Worm (Caenorhabditis elegans) whole organism, early embryonic: ENCODE measurements around the gene C13C4.6.

Source experiments
- B0310.2 ChIP-seq: sonication (generic microtip); optimal IDR thresholded peaks from 2 replicates; lab custom pipeline; 2016; ENCODE audit warnings: mild to moderate bottlenecking, missing genetic modification characterization, missing compliant biosample characterization
- ama-1 ChIP-seq: fragments of 150-350 bp; optimal IDR thresholded peaks from 2 replicates; lab custom pipeline; 2014
- ceh-13 ChIP-seq: fragments of 200-800 bp; sonication (Bioruptor generic); optimal IDR thresholded peaks from 2 replicates; lab custom pipeline; 2018; ENCODE audit warnings: mild to moderate bottlenecking, missing genetic modification characterization, missing compliant biosample characterization
- ets-7 ChIP-seq: sonication (generic microtip); optimal IDR thresholded peaks from 2 replicates; lab custom pipeline; 2016; ENCODE audit warnings: missing genotype, missing genetic modification characterization, missing compliant biosample characterization
- hmbx-1 ChIP-seq: sonication (generic microtip); optimal IDR thresholded peaks from 2 replicates; lab custom pipeline; 2016; ENCODE audit warnings: mild to moderate bottlenecking, missing genetic modification characterization, missing compliant biosample characterization
- hmg-4 ChIP-seq: fragments of 200-800 bp; sonication (Bioruptor generic); optimal IDR thresholded peaks from 2 replicates; lab custom pipeline; 2018; ENCODE audit warnings: mild to moderate bottlenecking, missing genetic modification characterization, missing compliant biosample characterization
- hnd-1 ChIP-seq: sonication (generic microtip); optimal IDR thresholded peaks from 2 replicates; lab custom pipeline; 2016; ENCODE audit warnings: missing genetic modification characterization, missing compliant biosample characterization
- tbx-11 ChIP-seq: fragments of 200-800 bp; sonication (Bioruptor generic); IDR thresholded peaks from 2 replicates; pipeline ENCODE4 v1.3.6; 2022; ENCODE audit warnings: missing genetic modification characterization, missing compliant biosample characterization
- tra-4 ChIP-seq: sonication (generic microtip); optimal IDR thresholded peaks from 2 replicates; lab custom pipeline; 2017; ENCODE audit warnings: missing genetic modification characterization, missing compliant biosample characterization

DNA sequence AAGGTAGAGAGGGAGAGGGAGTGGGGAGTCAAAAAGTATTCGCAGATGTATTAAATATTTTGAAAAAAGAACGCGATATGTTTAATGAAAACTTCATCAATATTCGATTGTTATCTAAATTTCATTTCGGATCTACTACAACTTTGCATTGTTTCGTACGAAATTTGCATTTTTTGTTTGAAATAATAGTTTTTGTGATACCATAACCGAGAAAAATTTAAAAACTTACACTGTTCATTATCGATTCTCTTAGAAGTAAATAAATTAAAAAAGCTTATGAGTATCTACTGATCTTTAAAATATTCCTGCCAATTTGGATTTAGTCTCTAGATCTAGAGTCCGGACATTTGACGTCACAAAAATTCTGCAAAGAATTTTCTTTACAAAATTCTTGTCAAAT lies 41.1 kb upstream of the C13C4.6 start, which contains the start of gene R07B7.9:
- no peak for TF ChIP-seq tra-4 (tag; lab: Kevin White, UChicago)
- TF ChIP-seq ama-1 = no peak
- TF ChIP-seq hmbx-1 (tag; lab: Kevin White, UChicago) = no peak
- no peak for TF ChIP-seq hnd-1 (tag; lab: Kevin White, UChicago)
- no peak for TF ChIP-seq ets-7 (tag; lab: Kevin White, UChicago)
- TF ChIP-seq B0310.2 = no peak
- no peak for TF ChIP-seq ceh-13
- no peak for TF ChIP-seq hmg-4 (GFP tag; lab: Kevin White, UChicago)
- no peak for TF ChIP-seq tbx-11 (GFP tag; lab: Robert Waterston, UW)
